Fruit fly (Drosophila melanogaster): ENCODE measurements around the gene pll.
A peak's percentile ranks its signal among the peaks of the same experiment; 100 is the strongest.

Gene pll

DNA sequence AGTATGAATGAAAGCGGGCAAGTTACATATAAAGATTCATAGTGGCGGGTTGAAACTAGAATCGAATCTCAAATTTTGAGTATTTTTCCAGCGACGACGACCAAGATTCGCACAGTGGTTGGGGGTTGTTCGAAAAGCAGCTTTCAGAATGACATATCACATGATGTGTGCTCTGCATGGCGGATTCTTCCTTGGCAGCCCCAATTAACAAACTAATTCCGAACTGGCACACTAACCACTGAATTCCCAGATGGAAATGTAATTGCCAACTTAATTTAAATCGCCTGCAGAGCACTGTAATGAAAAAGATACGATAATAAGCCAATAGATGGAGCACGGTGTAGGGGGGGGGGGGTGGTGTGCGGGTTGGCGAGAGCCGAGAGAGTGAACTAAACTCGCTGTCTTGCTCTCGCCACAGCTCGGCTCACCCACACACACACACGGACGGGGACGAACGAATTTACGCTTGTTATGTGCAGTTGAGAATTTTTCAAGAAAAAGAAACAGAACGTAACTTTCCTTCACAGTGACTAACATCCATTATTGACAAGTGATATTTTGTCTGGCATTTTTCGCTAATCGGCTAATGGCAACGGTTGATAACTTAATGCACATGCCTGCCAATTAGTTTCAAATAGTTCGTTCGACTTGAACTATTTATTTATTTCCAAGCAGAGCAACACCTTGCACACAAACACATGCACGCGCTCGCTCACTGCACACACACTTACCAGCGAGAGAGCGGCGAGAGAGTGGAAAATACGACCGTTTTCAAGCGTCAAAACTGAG lies 28.2 kb upstream of the pll start (continued):
- TF ChIP-seq CG6683 (GFP tag; optimal IDR thresholded peaks at IDR 0.05) (peak; percentile 91), CG12236 (GFP tag; optimal IDR thresholded peaks at IDR 0.05) (peak; percentile 82), CG11723 (GFP tag; optimal IDR thresholded peaks at IDR 0.05) (peak; percentile 92), Side (GFP tag; optimal IDR thresholded peaks at IDR 0.05) (peak; percentile 95), unc-4 (GFP tag; IDR thresholded peaks at IDR 0.05; ENCODE audit: partially characterized antibody) (peak; percentile 23), CG12769 (tag; optimal IDR thresholded peaks at IDR 0.05) (peak; percentile 99), knrl (GFP tag; IDR thresholded peaks at IDR 0.05; ENCODE audit: partially characterized antibody) (peak; percentile 58; the same call in 2 of the 3 replicates), ham (GFP tag; IDR thresholded peaks at IDR 0.05) (peak; percentile 91; the same call in 1 of the 2 replicates), ranshi (GFP tag; IDR thresholded peaks at IDR 0.05) (peak; percentile 98), CG17186 (GFP tag; optimal IDR thresholded peaks at IDR 0.05) (peak; percentile 83), H15 (GFP tag; IDR thresholded peaks at IDR 0.05) (peak; percentile 97), Dref (GFP tag; IDR thresholded peaks at IDR 0.05) (0 out of 2 replicates have a peak, but pooled peaks have one; percentile 32), CG8765 (GFP tag; IDR thresholded peaks at IDR 0.05) (peak; percentile 92), CG33213 (GFP tag; optimal IDR thresholded peaks at IDR 0.05) (peak; percentile 93), HLH54F (GFP tag; optimal IDR thresholded peaks at IDR 0.05) (peak; percentile 96), CG14014 (GFP tag; IDR thresholded peaks at IDR 0.05) (peak; percentile 97), wek (GFP tag; optimal IDR thresholded peaks at IDR 0.05) (peak; percentile 86), trem (tag; optimal IDR thresholded peaks at IDR 0.05) (peak; percentile 89), Dip3 (GFP tag; optimal IDR thresholded peaks at IDR 0.05) (peak; percentile 94), TFAM (GFP tag; optimal IDR thresholded peaks at IDR 0.05) (peak; percentile 82), gsb (GFP tag; IDR thresholded peaks at IDR 0.05) (peak; percentile 95), repo (GFP tag; optimal IDR thresholded peaks at IDR 0.05) (peak; percentile 93), CG16815 (GFP tag; optimal IDR thresholded peaks at IDR 0.05) (peak; percentile 97), Hey (tag; optimal IDR thresholded peaks at IDR 0.05) (peak; percentile 83), CG6765 (GFP tag; optimal IDR thresholded peaks at IDR 0.05) (peak; percentile 90), nerfin-2 (GFP tag; IDR thresholded peaks at IDR 0.05; ENCODE audit: partially characterized antibody) (peak; percentile 62), CG15696 (tag; optimal IDR thresholded peaks at IDR 0.05) (peak; percentile 65), CG13424 (tag; optimal IDR thresholded peaks at IDR 0.05) (peak; percentile 91), CG8359 (GFP tag; optimal IDR thresholded peaks at IDR 0.05; ENCODE audit: borderline replicate concordance) (peak; percentile 73), GATAe (GFP tag; conservative IDR thresholded peaks at IDR 0.05) (peak; percentile 82), CG14710 (tag; optimal IDR thresholded peaks at IDR 0.05) (peak; percentile 72), vnd (GFP tag; IDR thresholded peaks at IDR 0.05; ENCODE audit: partially characterized antibody) (peak; percentile 59; the same call in 2 of the 3 replicates), vvl (GFP tag; IDR thresholded peaks at IDR 0.05) (peak; percentile 99), MESR4 (GFP tag; optimal IDR thresholded peaks at IDR 0.05) (peak; percentile 63), CG3407 (GFP tag; optimal IDR thresholded peaks at IDR 0.05) (peak; percentile 91), CoRest (tag; optimal IDR thresholded peaks at IDR 0.05) (peak; percentile 94), CG4820 (GFP tag; optimal IDR thresholded peaks at IDR 0.05) (peak; percentile 90), CG7745 (tag; optimal IDR thresholded peaks at IDR 0.05) (no peak), Ssrp (tag; optimal IDR thresholded peaks at IDR 0.05) (peak; percentile 91), lov (optimal IDR thresholded peaks at IDR 0.05) (no peak), lov (GFP tag; IDR thresholded peaks at IDR 0.05) (peak; percentile 97), CG4707 (GFP tag; optimal IDR thresholded peaks at IDR 0.05) (peak; percentile 88), CG9817 (tag; optimal IDR thresholded peaks at IDR 0.05) (peak; percentile 93), ftz-f1 (GFP tag; optimal IDR thresholded peaks at IDR 0.05) (peak; percentile 43), wor (GFP tag; IDR thresholded peaks at IDR 0.05) (peak; percentile 93), CG12104 (GFP tag; optimal IDR thresholded peaks at IDR 0.05) (peak; percentile 82), ac (GFP tag; optimal IDR thresholded peaks at IDR 0.05) (peak; percentile 78), sug (tag; optimal IDR thresholded peaks at IDR 0.05) (peak; percentile 84)

All from whole organism, embryonic.